Fruit fly (Drosophila melanogaster) Kc167 (cell line): ENCODE data around the gene CG11367.

Experiments used
- h ChIP-seq: fragments of >200 bp; optimal IDR thresholded peaks from 3 replicates; lab custom pipeline; 2018; ENCODE audit warnings: missing external identifiers
- psq ChIP-seq: fragments of >200 bp; optimal IDR thresholded peaks from 2 replicates; lab custom pipeline; 2017; ENCODE audit warnings: missing external identifiers
- ttk ChIP-seq: sonication (Bioruptor generic); optimal IDR thresholded peaks from 2 replicates; lab custom pipeline; 2017; ENCODE audit warnings: missing external identifiers

- TF ChIP-seq h (lab: Kevin White, UChicago) (no peak), ttk (lab: Kevin White, UChicago) (no peak), psq (lab: Kevin White, UChicago) (no peak)
These were observed 32.3 kb upstream of the CG11367 start, which contains the start of gene CG14452 for dm6 chr3L:22695653-22696052.
